Worm (Caenorhabditis elegans) whole organism, mixed stage, embryonic: ENCODE data around the gene gst-26.

Experiments
- M03D4.4 ChIP-seq: sonication (generic microtip); optimal IDR thresholded peaks from 2 replicates; lab custom pipeline; 2017; ENCODE audit warnings: mild to moderate bottlenecking, missing genetic modification characterization, missing compliant biosample characterization
- blmp-1 ChIP-seq: fragments of 150-350 bp; optimal IDR thresholded peaks from 2 replicates; lab custom pipeline; 2014; ENCODE audit warnings: missing biosample characterization, missing genetic modification characterization
- ces-1 ChIP-seq: fragments of 150-350 bp; optimal IDR thresholded peaks from 2 replicates; lab custom pipeline; 2014; ENCODE audit warnings: missing biosample characterization, missing genetic modification reagents, missing genetic modification characterization
- elt-3 ChIP-seq: fragments of 150-350 bp; optimal IDR thresholded peaks from 2 replicates; lab custom pipeline; 2014; ENCODE audit warnings: missing biosample characterization, missing genetic modification characterization
- lsy-2 ChIP-seq: fragments of 150-350 bp; optimal IDR thresholded peaks from 2 replicates; lab custom pipeline; 2014; ENCODE audit warnings: missing biosample characterization, missing genetic modification characterization
- mep-1 ChIP-seq: fragments of 150-350 bp; optimal IDR thresholded peaks from 2 replicates; lab custom pipeline; 2017; ENCODE audit warnings: missing biosample characterization, missing genetic modification reagents, missing genetic modification characterization, inconsistent platforms
- nhr-237 ChIP-seq: fragments of 150-350 bp; optimal IDR thresholded peaks from 2 replicates; lab custom pipeline; 2014; ENCODE audit warnings: missing biosample characterization, missing genetic modification characterization
- nhr-28 ChIP-seq: fragments of 150-350 bp; optimal IDR thresholded peaks from 2 replicates; lab custom pipeline; 2014; ENCODE audit warnings: missing biosample characterization, missing genetic modification characterization
- pha-4 ChIP-seq: fragments of 150-350 bp; optimal IDR thresholded peaks from 2 replicates; lab custom pipeline; 2018; ENCODE audit warnings: missing biosample characterization, missing genetic modification reagents, missing genetic modification characterization
- snpc-4 ChIP-seq: fragments of 150-350 bp; optimal IDR thresholded peaks from 2 replicates; lab custom pipeline; 2014; ENCODE audit warnings: missing biosample characterization, missing genetic modification characterization
- unc-39 ChIP-seq: fragments of 150-350 bp; optimal IDR thresholded peaks from 2 replicates; lab custom pipeline; 2014; ENCODE audit warnings: missing biosample characterization, missing genetic modification characterization
- unc-62 ChIP-seq: fragments of 150-350 bp; optimal IDR thresholded peaks from 2 replicates; lab custom pipeline; 2014; ENCODE audit warnings: missing biosample characterization, missing genetic modification reagents, missing genetic modification characterization
- ztf-11 ChIP-seq: fragments of 150-350 bp; optimal IDR thresholded peaks from 2 replicates; lab custom pipeline; 2014; ENCODE audit warnings: missing biosample characterization, missing genetic modification characterization

- TF ChIP-seq nhr-237 (tag; lab: Kevin White, UChicago) (no peak), unc-39 (tag; lab: Kevin White, UChicago) (no peak), M03D4.4 (tag; lab: Kevin White, UChicago) (no peak), ztf-11 (no peak), snpc-4 (tag; lab: Kevin White, UChicago) (no peak), nhr-28 (tag; lab: Kevin White, UChicago) (no peak), pha-4 (tag; lab: Kevin White, UChicago) (no peak), ces-1 (GFP tag; lab: Kevin White, UChicago) (no peak), blmp-1 (tag; lab: Kevin White, UChicago) (no peak), unc-62 (GFP tag; lab: Kevin White, UChicago) (no peak), lsy-2 (tag; lab: Kevin White, UChicago) (no peak), mep-1 (tag; lab: Kevin White, UChicago) (no peak), elt-3 (no peak)
Observed at ce11 chrII:15143729-15144128, 20.6 kb downstream of the gst-26 start.
